Worm (Caenorhabditis elegans) whole organism, mixed stage, embryonic: ENCODE results near the gene pqm-1.
A peak's percentile ranks its signal among the peaks of the same experiment; 100 is the strongest.

Experiments used
- M03D4.4 ChIP-seq: sonication (generic microtip); optimal IDR thresholded peaks from 2 replicates; lab custom pipeline; 2017; ENCODE audit warnings: mild to moderate bottlenecking, missing genetic modification characterization, missing compliant biosample characterization
- bed-3 ChIP-seq: fragments of 200-800 bp; sonication (Bioruptor generic); optimal IDR thresholded peaks from 3 replicates; lab custom pipeline; 2018; ENCODE audit warnings: mild to moderate bottlenecking, missing genetic modification characterization, moderate library complexity, missing compliant biosample characterization
- blmp-1 ChIP-seq: fragments of 150-350 bp; optimal IDR thresholded peaks from 2 replicates; lab custom pipeline; 2014; ENCODE audit warnings: missing biosample characterization, missing genetic modification characterization
- ceh-39 ChIP-seq: fragments of 150-350 bp; optimal IDR thresholded peaks from 2 replicates; lab custom pipeline; 2014; ENCODE audit warnings: missing biosample characterization, missing genetic modification characterization
- ceh-83 ChIP-seq: fragments of 200-800 bp; sonication (Bioruptor generic); optimal IDR thresholded peaks from 2 replicates; lab custom pipeline; 2018; ENCODE audit warnings: mild to moderate bottlenecking, missing genetic modification characterization, missing compliant biosample characterization
- ces-1 ChIP-seq: fragments of 150-350 bp; optimal IDR thresholded peaks from 2 replicates; lab custom pipeline; 2014; ENCODE audit warnings: missing biosample characterization, missing genetic modification reagents, missing genetic modification characterization
- cnd-1 ChIP-seq: fragments of 200-800 bp; sonication (Bioruptor generic); optimal IDR thresholded peaks from 2 replicates; lab custom pipeline; 2018; ENCODE audit warnings: mild to moderate bottlenecking, missing genetic modification characterization, missing compliant biosample characterization
- drap-1 ChIP-seq: fragments of 200-800 bp; sonication (Bioruptor generic); optimal IDR thresholded peaks from 3 replicates; lab custom pipeline; 2018; ENCODE audit warnings: mild to moderate bottlenecking, missing genetic modification characterization, missing compliant biosample characterization
- elt-1 ChIP-seq: sonication (generic microtip); optimal IDR thresholded peaks from 2 replicates; lab custom pipeline; 2017; ENCODE audit warnings: missing genetic modification characterization, mild to moderate bottlenecking, missing compliant biosample characterization, antibody characterized with exemption, moderate library complexity, borderline replicate concordance; ENCODE audit not compliant: insufficient read depth
- flh-1 ChIP-seq: fragments of 200-800 bp; sonication (Bioruptor generic); optimal IDR thresholded peaks from 2 replicates; lab custom pipeline; 2018; ENCODE audit warnings: mild to moderate bottlenecking, missing genetic modification characterization, moderate library complexity, missing compliant biosample characterization
- ham-2 ChIP-seq: fragments of 200-800 bp; sonication (Bioruptor generic); optimal IDR thresholded peaks from 2 replicates; lab custom pipeline; 2018; ENCODE audit warnings: mild to moderate bottlenecking, missing genetic modification characterization, missing compliant biosample characterization
- lin-13 ChIP-seq: fragments of 150-350 bp; optimal IDR thresholded peaks from 2 replicates; lab custom pipeline; 2014; ENCODE audit warnings: missing biosample characterization, missing genetic modification characterization
- lin-32 ChIP-seq: fragments of 200-800 bp; sonication (Bioruptor generic); optimal IDR thresholded peaks from 2 replicates; lab custom pipeline; 2018; ENCODE audit warnings: mild to moderate bottlenecking, missing genetic modification characterization, missing compliant biosample characterization
- lsy-2 ChIP-seq: fragments of 150-350 bp; optimal IDR thresholded peaks from 2 replicates; lab custom pipeline; 2014; ENCODE audit warnings: missing biosample characterization, missing genetic modification characterization
- mab-5 ChIP-seq: fragments of 150-350 bp; optimal IDR thresholded peaks from 2 replicates; lab custom pipeline; 2014; ENCODE audit warnings: missing biosample characterization, missing genetic modification characterization
- mep-1 ChIP-seq: fragments of 150-350 bp; optimal IDR thresholded peaks from 2 replicates; lab custom pipeline; 2017; ENCODE audit warnings: missing biosample characterization, missing genetic modification reagents, missing genetic modification characterization, inconsistent platforms
- nhr-12 ChIP-seq: fragments of 150-350 bp; optimal IDR thresholded peaks from 2 replicates; lab custom pipeline; 2014; ENCODE audit warnings: missing biosample characterization, missing genetic modification characterization
- nhr-2 ChIP-seq: fragments of 150-350 bp; optimal IDR thresholded peaks from 2 replicates; lab custom pipeline; 2014; ENCODE audit warnings: missing biosample characterization, missing genetic modification characterization
- nhr-237 ChIP-seq: fragments of 150-350 bp; optimal IDR thresholded peaks from 2 replicates; lab custom pipeline; 2014; ENCODE audit warnings: missing biosample characterization, missing genetic modification characterization
- nhr-76 ChIP-seq: sonication (generic microtip); optimal IDR thresholded peaks from 2 replicates; lab custom pipeline; 2017; ENCODE audit warnings: missing biosample characterization, missing genetic modification characterization
- pha-4 ChIP-seq: fragments of 150-350 bp; optimal IDR thresholded peaks from 2 replicates; lab custom pipeline; 2018; ENCODE audit warnings: missing biosample characterization, missing genetic modification reagents, missing genetic modification characterization
- sem-2 ChIP-seq: fragments of 200-800 bp; sonication (Bioruptor generic); optimal IDR thresholded peaks from 2 replicates; lab custom pipeline; 2018; ENCODE audit warnings: mild to moderate bottlenecking, missing genetic modification characterization, missing compliant biosample characterization
- snpc-4 ChIP-seq: fragments of 150-350 bp; optimal IDR thresholded peaks from 2 replicates; lab custom pipeline; 2014; ENCODE audit warnings: missing biosample characterization, missing genetic modification characterization
- sptf-1 ChIP-seq: sonication (generic microtip); optimal IDR thresholded peaks from 2 replicates; lab custom pipeline; 2017; ENCODE audit warnings: mild to moderate bottlenecking, missing genetic modification characterization, moderate library complexity, missing compliant biosample characterization
- unc-39 ChIP-seq: fragments of 150-350 bp; optimal IDR thresholded peaks from 2 replicates; lab custom pipeline; 2014; ENCODE audit warnings: missing biosample characterization, missing genetic modification characterization
- ztf-11 ChIP-seq: fragments of 150-350 bp; optimal IDR thresholded peaks from 2 replicates; lab custom pipeline; 2014; ENCODE audit warnings: missing biosample characterization, missing genetic modification characterization

The pqm-1 gene

DNA sequence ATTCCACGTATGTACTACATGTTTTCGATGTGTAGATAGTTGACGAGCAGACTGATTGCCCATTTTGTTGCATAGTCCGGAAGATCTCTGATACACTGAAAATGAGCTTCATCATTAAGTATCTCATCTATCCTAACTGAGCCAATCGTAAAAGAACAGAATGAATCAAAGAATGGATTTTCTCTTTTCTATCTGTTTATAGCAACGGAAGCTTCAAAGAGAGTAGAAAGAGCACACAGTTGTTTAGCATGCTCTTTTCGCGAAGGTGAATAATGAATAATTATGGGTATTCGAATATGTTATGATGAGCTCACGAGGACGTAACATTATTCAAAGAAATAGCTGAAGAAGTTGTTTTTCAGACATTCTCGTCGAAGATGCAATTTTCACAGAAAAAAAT is 41.3 kb downstream of the pqm-1 start, which contains the start of gene glb-4:
Gene glb-4, minus strand, starts transcription at position 101 of the 400 bp plus-strand sequence.
- no peak for TF ChIP-seq mep-1 (tag; lab: Kevin White, UChicago)
- no peak for TF ChIP-seq sptf-1

DNA sequence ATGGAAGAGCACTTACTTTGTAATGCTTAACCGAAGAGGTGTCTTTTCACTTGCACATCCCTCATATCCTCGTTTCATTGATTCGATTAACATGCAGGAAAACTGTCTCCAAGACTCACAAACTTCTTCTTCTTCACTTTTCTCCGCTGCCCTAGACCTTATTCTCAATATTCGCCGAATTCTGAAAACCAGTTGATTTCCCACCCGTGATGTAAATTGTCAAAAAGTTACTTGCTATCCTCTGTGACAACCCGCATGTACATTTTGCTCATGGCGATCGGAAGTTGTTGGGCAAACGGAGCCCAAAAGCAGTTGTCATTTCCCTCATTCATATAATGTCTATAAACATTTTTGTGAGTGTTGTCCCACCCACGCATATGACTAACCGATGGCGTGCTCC is 42.0 kb downstream of the pqm-1 start:
- TF ChIP-seq mab-5 (tag; lab: Kevin White, UChicago) (no peak), drap-1 (GFP tag; lab: Kevin White, UChicago) (no peak), blmp-1 (tag; lab: Kevin White, UChicago) (no peak), elt-1 (tag; lab: Kevin White, UChicago) (no peak), ceh-39 (tag; lab: Kevin White, UChicago) (no peak), ceh-83 (GFP tag; lab: Kevin White, UChicago) (no peak), pha-4 (no peak), nhr-2 (tag; lab: Kevin White, UChicago) (no peak), nhr-76 (tag; lab: Kevin White, UChicago) (no peak), sem-2 (GFP tag; lab: Kevin White, UChicago) (no peak), cnd-1 (tag; lab: Kevin White, UChicago) (no peak), nhr-12 (tag; lab: Kevin White, UChicago) (no peak), sptf-1 (no peak), unc-39 (tag; lab: Kevin White, UChicago) (no peak), M03D4.4 (tag; lab: Kevin White, UChicago) (no peak), ham-2 (GFP tag; lab: Kevin White, UChicago) (no peak), ces-1 (no peak), lin-32 (no peak)
- TF ChIP-seq, all 35 proteins: peak for 0

- TF ChIP-seq ceh-83 (GFP tag; lab: Kevin White, UChicago) = no peak
These were observed 44.6 kb downstream of the pqm-1 start, which contains the start of gene apc-17 for ce11 chrII:11107828-11108227. TSS of gene apc-17 (plus strand) at chrII:11108128.

DNA sequence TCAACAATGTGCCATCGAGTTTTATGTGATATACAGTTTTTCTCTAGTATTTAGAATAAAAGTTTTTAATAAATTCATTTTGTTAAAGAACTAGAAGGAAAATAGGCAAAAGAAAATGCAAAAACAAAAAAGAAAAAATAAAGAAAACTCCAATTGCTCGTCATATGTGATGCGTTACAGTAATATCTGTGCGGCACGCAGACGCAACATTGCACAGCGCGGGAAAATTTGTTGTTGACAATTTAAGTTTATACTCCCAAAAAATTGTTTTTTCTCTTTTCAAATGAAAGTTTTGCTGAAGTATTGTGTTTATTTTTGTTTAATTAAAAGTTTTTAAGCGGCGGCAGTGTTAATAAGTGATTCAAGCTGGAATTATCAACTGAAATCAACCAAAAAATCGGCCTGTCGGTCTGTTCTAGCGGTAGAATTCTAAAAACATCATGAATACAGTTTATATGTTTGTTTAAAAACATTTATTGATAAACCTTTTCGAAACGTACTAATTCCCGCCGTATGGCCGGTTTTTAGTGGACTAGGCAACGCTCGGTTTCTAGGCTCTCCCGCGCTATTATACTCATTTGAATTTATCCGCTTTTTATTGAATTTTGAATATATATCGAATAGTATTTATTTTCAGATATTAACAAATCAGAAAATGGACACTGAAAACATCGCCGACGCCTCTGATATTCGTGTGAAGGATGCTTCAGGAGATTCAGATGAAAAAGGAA is 46.2 kb downstream of the pqm-1 start, which contains the start of gene nasp-1:
Gene nasp-1, plus strand, starts transcription at position 632 of the 731 bp plus-strand sequence.
- no peak for TF ChIP-seq mab-5 (tag; lab: Kevin White, UChicago)
- no peak for TF ChIP-seq ham-2 (GFP tag; lab: Kevin White, UChicago)
- peak; percentile 90 for TF ChIP-seq lsy-2
- TF ChIP-seq nhr-12 (tag; lab: Kevin White, UChicago) = no peak
- TF ChIP-seq blmp-1 (tag; lab: Kevin White, UChicago) = no peak
- peak; percentile 12 for TF ChIP-seq lin-13 (tag; lab: Kevin White, UChicago)

DNA sequence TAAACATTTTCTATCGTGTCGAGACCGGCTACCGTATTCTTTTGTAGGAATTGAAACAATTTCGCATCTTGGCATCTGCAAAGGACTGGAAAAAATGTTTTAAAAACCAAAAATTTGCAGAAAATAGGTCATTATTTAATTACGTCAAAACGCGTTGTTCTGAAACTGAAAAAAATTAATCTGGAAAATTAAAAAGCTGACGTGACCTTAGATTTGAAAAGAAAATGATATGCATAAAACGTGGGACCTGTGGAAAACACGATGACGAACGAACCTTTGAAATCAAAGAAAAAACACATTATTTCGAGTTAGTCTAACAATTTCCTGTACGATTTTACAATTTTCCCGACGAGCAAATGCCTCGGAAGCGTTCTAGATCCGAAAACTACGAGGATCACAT is 48.2 kb downstream of the pqm-1 start, which contains the start of gene C09H10.9:
Gene C09H10.9, plus strand, starts transcription at position 301 of the 400 bp plus-strand sequence.
- no peak for TF ChIP-seq bed-3 (GFP tag; lab: Kevin White, UChicago)
- TF ChIP-seq flh-1 (GFP tag; lab: Kevin White, UChicago) = no peak
- TF ChIP-seq mep-1 (tag; lab: Kevin White, UChicago) = no peak
- TF ChIP-seq ztf-11 (tag; lab: Kevin White, UChicago) = no peak
- no peak for TF ChIP-seq nhr-76 (tag; lab: Kevin White, UChicago)
- no peak for TF ChIP-seq drap-1 (GFP tag; lab: Kevin White, UChicago)
- TF ChIP-seq ces-1 = no peak
- TF ChIP-seq pha-4 = no peak

DNA sequence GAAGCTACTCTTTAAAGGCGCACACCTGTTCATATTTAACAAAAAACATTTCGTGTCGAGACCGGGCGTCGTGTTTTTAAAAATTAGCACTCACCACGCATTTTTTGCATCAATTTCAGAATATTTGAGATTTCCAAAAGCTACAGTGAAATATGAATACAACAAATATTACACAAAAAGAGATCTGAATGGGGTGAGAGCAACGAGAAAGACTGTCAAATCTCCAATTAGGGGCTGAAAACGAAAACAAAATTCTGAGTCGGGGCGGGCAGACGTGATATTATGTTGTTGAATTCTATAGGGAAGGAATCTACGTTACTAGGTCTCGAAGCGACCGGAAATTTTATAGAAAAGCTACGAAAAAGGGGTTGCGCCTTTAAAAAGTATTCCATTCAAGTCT is 48.7 kb downstream of the pqm-1 start, which contains the start of gene C09H10.5:
Gene C09H10.5, minus strand, starts transcription at position 101 of the 400 bp plus-strand sequence.
- TF ChIP-seq cnd-1 (tag; lab: Kevin White, UChicago) (no peak), M03D4.4 (tag; lab: Kevin White, UChicago) (no peak), sem-2 (GFP tag; lab: Kevin White, UChicago) (no peak), snpc-4 (tag; lab: Kevin White, UChicago) (no peak), blmp-1 (tag; lab: Kevin White, UChicago) (no peak), drap-1 (GFP tag; lab: Kevin White, UChicago) (no peak), nhr-237 (tag; lab: Kevin White, UChicago) (no peak)
